Worm (Caenorhabditis elegans): ENCODE results near the gene C18D4.3.

DNA sequence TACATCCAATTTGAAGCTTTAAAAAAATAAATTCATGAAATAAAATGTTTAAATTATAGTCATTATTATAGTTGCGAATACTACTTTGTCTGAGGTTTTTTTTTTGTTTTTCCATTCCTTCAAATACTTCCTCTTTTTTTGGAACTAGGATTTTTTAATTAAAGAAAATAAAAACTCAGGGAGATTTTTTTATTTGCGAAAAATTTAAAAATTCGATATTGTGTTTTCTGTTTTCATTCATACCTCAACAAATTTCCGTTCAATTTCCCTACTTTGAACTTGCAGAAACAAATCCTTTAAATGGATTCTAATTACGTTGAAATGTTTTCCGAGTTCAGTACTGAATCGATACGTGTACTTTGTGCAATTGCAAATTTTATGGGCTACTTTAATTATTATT, 24.1 kb downstream of the C18D4.3 start, which contains the start of gene srw-32:
- TF ChIP-seq nhr-12 (tag; optimal IDR thresholded peaks at IDR 0.05): no peak
- no peak for TF ChIP-seq ztf-11 (tag; optimal IDR thresholded peaks at IDR 0.05)
- no peak for TF ChIP-seq unc-62 (GFP tag; optimal IDR thresholded peaks at IDR 0.05)
- TF ChIP-seq nhr-28 (tag; optimal IDR thresholded peaks at IDR 0.05): no peak
- TF ChIP-seq mab-5 (tag; optimal IDR thresholded peaks at IDR 0.05): no peak
- TF ChIP-seq ces-1 (GFP tag; optimal IDR thresholded peaks at IDR 0.05): no peak
- no peak for TF ChIP-seq blmp-1 (tag; optimal IDR thresholded peaks at IDR 0.05)
- no peak for TF ChIP-seq nhr-76 (tag; optimal IDR thresholded peaks at IDR 0.05)
